Worm (Caenorhabditis elegans) whole organism, mixed stage, embryonic: ENCODE results near the gene tag-180.

Experiments
- M03D4.4 ChIP-seq: sonication (generic microtip); optimal IDR thresholded peaks from 2 replicates; lab custom pipeline; 2017; ENCODE audit warnings: mild to moderate bottlenecking, missing genetic modification characterization, missing compliant biosample characterization
- bed-3 ChIP-seq: fragments of 200-800 bp; sonication (Bioruptor generic); optimal IDR thresholded peaks from 3 replicates; lab custom pipeline; 2018; ENCODE audit warnings: mild to moderate bottlenecking, missing genetic modification characterization, moderate library complexity, missing compliant biosample characterization
- blmp-1 ChIP-seq: fragments of 150-350 bp; optimal IDR thresholded peaks from 2 replicates; lab custom pipeline; 2014; ENCODE audit warnings: missing biosample characterization, missing genetic modification characterization
- ceh-39 ChIP-seq: fragments of 150-350 bp; optimal IDR thresholded peaks from 2 replicates; lab custom pipeline; 2014; ENCODE audit warnings: missing biosample characterization, missing genetic modification characterization
- ceh-43 ChIP-seq: fragments of 200-800 bp; sonication (Bioruptor generic); optimal IDR thresholded peaks from 2 replicates; lab custom pipeline; 2018; ENCODE audit warnings: mild to moderate bottlenecking, missing genetic modification characterization, moderate library complexity, missing compliant biosample characterization
- ceh-83 ChIP-seq: fragments of 200-800 bp; sonication (Bioruptor generic); optimal IDR thresholded peaks from 2 replicates; lab custom pipeline; 2018; ENCODE audit warnings: mild to moderate bottlenecking, missing genetic modification characterization, missing compliant biosample characterization
- ces-1 ChIP-seq: fragments of 150-350 bp; optimal IDR thresholded peaks from 2 replicates; lab custom pipeline; 2014; ENCODE audit warnings: missing biosample characterization, missing genetic modification reagents, missing genetic modification characterization
- cnd-1 ChIP-seq: fragments of 200-800 bp; sonication (Bioruptor generic); optimal IDR thresholded peaks from 2 replicates; lab custom pipeline; 2018; ENCODE audit warnings: mild to moderate bottlenecking, missing genetic modification characterization, missing compliant biosample characterization
- drap-1 ChIP-seq: fragments of 200-800 bp; sonication (Bioruptor generic); optimal IDR thresholded peaks from 3 replicates; lab custom pipeline; 2018; ENCODE audit warnings: mild to moderate bottlenecking, missing genetic modification characterization, missing compliant biosample characterization
- elt-1 ChIP-seq: sonication (generic microtip); optimal IDR thresholded peaks from 2 replicates; lab custom pipeline; 2017; ENCODE audit warnings: missing genetic modification characterization, mild to moderate bottlenecking, missing compliant biosample characterization, antibody characterized with exemption, moderate library complexity, borderline replicate concordance; ENCODE audit not compliant: insufficient read depth
- elt-3 ChIP-seq: fragments of 150-350 bp; optimal IDR thresholded peaks from 2 replicates; lab custom pipeline; 2014; ENCODE audit warnings: missing biosample characterization, missing genetic modification characterization
- flh-1 ChIP-seq: fragments of 200-800 bp; sonication (Bioruptor generic); optimal IDR thresholded peaks from 2 replicates; lab custom pipeline; 2018; ENCODE audit warnings: mild to moderate bottlenecking, missing genetic modification characterization, moderate library complexity, missing compliant biosample characterization
- ham-2 ChIP-seq: fragments of 200-800 bp; sonication (Bioruptor generic); optimal IDR thresholded peaks from 2 replicates; lab custom pipeline; 2018; ENCODE audit warnings: mild to moderate bottlenecking, missing genetic modification characterization, missing compliant biosample characterization
- hlh-1 ChIP-seq: fragments of 150-350 bp; optimal IDR thresholded peaks from 2 replicates; lab custom pipeline; 2014; ENCODE audit warnings: missing biosample characterization, missing genetic modification reagents, missing genetic modification characterization
- lin-13 ChIP-seq: fragments of 150-350 bp; optimal IDR thresholded peaks from 2 replicates; lab custom pipeline; 2014; ENCODE audit warnings: missing biosample characterization, missing genetic modification characterization
- lin-32 ChIP-seq: fragments of 200-800 bp; sonication (Bioruptor generic); optimal IDR thresholded peaks from 2 replicates; lab custom pipeline; 2018; ENCODE audit warnings: mild to moderate bottlenecking, missing genetic modification characterization, missing compliant biosample characterization
- lsy-2 ChIP-seq: fragments of 150-350 bp; optimal IDR thresholded peaks from 2 replicates; lab custom pipeline; 2014; ENCODE audit warnings: missing biosample characterization, missing genetic modification characterization
- mab-5 ChIP-seq: fragments of 150-350 bp; optimal IDR thresholded peaks from 2 replicates; lab custom pipeline; 2014; ENCODE audit warnings: missing biosample characterization, missing genetic modification characterization
- mep-1 ChIP-seq: fragments of 150-350 bp; optimal IDR thresholded peaks from 2 replicates; lab custom pipeline; 2017; ENCODE audit warnings: missing biosample characterization, missing genetic modification reagents, missing genetic modification characterization, inconsistent platforms
- mls-2 ChIP-seq: sonication (generic microtip); optimal IDR thresholded peaks from 2 replicates; lab custom pipeline; 2016; ENCODE audit warnings: mild to moderate bottlenecking, missing genetic modification characterization, moderate library complexity, missing compliant biosample characterization
- nhr-12 ChIP-seq: fragments of 150-350 bp; optimal IDR thresholded peaks from 2 replicates; lab custom pipeline; 2014; ENCODE audit warnings: missing biosample characterization, missing genetic modification characterization
- nhr-2 ChIP-seq: fragments of 150-350 bp; optimal IDR thresholded peaks from 2 replicates; lab custom pipeline; 2014; ENCODE audit warnings: missing biosample characterization, missing genetic modification characterization
- nhr-237 ChIP-seq: fragments of 150-350 bp; optimal IDR thresholded peaks from 2 replicates; lab custom pipeline; 2014; ENCODE audit warnings: missing biosample characterization, missing genetic modification characterization
- nhr-28 ChIP-seq: fragments of 150-350 bp; optimal IDR thresholded peaks from 2 replicates; lab custom pipeline; 2014; ENCODE audit warnings: missing biosample characterization, missing genetic modification characterization
- nhr-76 ChIP-seq: sonication (generic microtip); optimal IDR thresholded peaks from 2 replicates; lab custom pipeline; 2017; ENCODE audit warnings: missing biosample characterization, missing genetic modification characterization
- pha-4 ChIP-seq: fragments of 150-350 bp; optimal IDR thresholded peaks from 2 replicates; lab custom pipeline; 2018; ENCODE audit warnings: missing biosample characterization, missing genetic modification reagents, missing genetic modification characterization
- sem-2 ChIP-seq: fragments of 200-800 bp; sonication (Bioruptor generic); optimal IDR thresholded peaks from 2 replicates; lab custom pipeline; 2018; ENCODE audit warnings: mild to moderate bottlenecking, missing genetic modification characterization, missing compliant biosample characterization
- snpc-4 ChIP-seq: fragments of 150-350 bp; optimal IDR thresholded peaks from 2 replicates; lab custom pipeline; 2014; ENCODE audit warnings: missing biosample characterization, missing genetic modification characterization
- sptf-1 ChIP-seq: sonication (generic microtip); optimal IDR thresholded peaks from 2 replicates; lab custom pipeline; 2017; ENCODE audit warnings: mild to moderate bottlenecking, missing genetic modification characterization, moderate library complexity, missing compliant biosample characterization
- tbx-8 ChIP-seq: fragments of 200-800 bp; sonication (Bioruptor generic); optimal IDR thresholded peaks from 2 replicates; lab custom pipeline; 2018; ENCODE audit warnings: mild to moderate bottlenecking, missing genetic modification characterization, moderate library complexity, missing compliant biosample characterization
- unc-120 ChIP-seq: sonication (generic microtip); optimal IDR thresholded peaks from 2 replicates; lab custom pipeline; 2017; ENCODE audit warnings: missing genetic modification characterization, missing compliant biosample characterization; ENCODE audit not compliant: poor library complexity, severe bottlenecking
- unc-39 ChIP-seq: fragments of 150-350 bp; optimal IDR thresholded peaks from 2 replicates; lab custom pipeline; 2014; ENCODE audit warnings: missing biosample characterization, missing genetic modification characterization
- unc-62 ChIP-seq: fragments of 150-350 bp; optimal IDR thresholded peaks from 2 replicates; lab custom pipeline; 2014; ENCODE audit warnings: missing biosample characterization, missing genetic modification reagents, missing genetic modification characterization
- zip-8 ChIP-seq: fragments of 150-350 bp; optimal IDR thresholded peaks from 2 replicates; lab custom pipeline; 2014; ENCODE audit warnings: missing biosample characterization, missing genetic modification characterization
- ztf-11 ChIP-seq: fragments of 150-350 bp; optimal IDR thresholded peaks from 2 replicates; lab custom pipeline; 2014; ENCODE audit warnings: missing biosample characterization, missing genetic modification characterization

The tag-180 gene

ce11 chrII:11301059-11301458, 28.2 kb downstream of the tag-180 start, which contains the start of gene raga-1:
TSS of gene raga-1 (plus strand) at chrII:11301359.
- no peak for TF ChIP-seq nhr-12 (tag; lab: Kevin White, UChicago)
- TF ChIP-seq zip-8: no peak
- no peak for TF ChIP-seq sptf-1 (tag; lab: Kevin White, UChicago)
- no peak for TF ChIP-seq M03D4.4
- TF ChIP-seq elt-1 (tag; lab: Kevin White, UChicago): no peak
- no peak for TF ChIP-seq nhr-2 (tag; lab: Kevin White, UChicago)
- no peak for TF ChIP-seq mep-1
- no peak for TF ChIP-seq pha-4 (tag; lab: Kevin White, UChicago)
- TF ChIP-seq ceh-39 (tag; lab: Kevin White, UChicago): no peak
- no peak for TF ChIP-seq nhr-76 (tag; lab: Kevin White, UChicago)
- no peak for TF ChIP-seq unc-120 (tag; lab: Kevin White, UChicago)
- TF ChIP-seq lin-32 (GFP tag; lab: Kevin White, UChicago): no peak
- TF ChIP-seq lsy-2 (tag; lab: Kevin White, UChicago): no peak
- TF ChIP-seq ztf-11 (tag; lab: Kevin White, UChicago): no peak
- TF ChIP-seq, all 35 proteins: peak for 0

- TF ChIP-seq M03D4.4: no peak
- TF ChIP-seq ceh-83 (GFP tag; lab: Kevin White, UChicago): no peak
- no peak for TF ChIP-seq tbx-8 (GFP tag; lab: Kevin White, UChicago)
- TF ChIP-seq elt-3 (tag; lab: Kevin White, UChicago): no peak
- TF ChIP-seq mab-5 (tag; lab: Kevin White, UChicago): no peak
- peak; percentile 80 for TF ChIP-seq zip-8
- TF ChIP-seq nhr-12 (tag; lab: Kevin White, UChicago): no peak
- TF ChIP-seq cnd-1 (tag; lab: Kevin White, UChicago): no peak
- TF ChIP-seq hlh-1: no peak
- TF ChIP-seq snpc-4 (tag; lab: Kevin White, UChicago): no peak
- TF ChIP-seq flh-1 (GFP tag; lab: Kevin White, UChicago): no peak
- no peak for TF ChIP-seq nhr-2 (tag; lab: Kevin White, UChicago)
- TF ChIP-seq ham-2 (GFP tag; lab: Kevin White, UChicago): no peak
- peak; percentile 21 for TF ChIP-seq nhr-237 (tag; lab: Kevin White, UChicago)
These were observed 32.0 kb downstream of the tag-180 start, which contains the start of gene saps-1 for ce11 chrII:11297217-11297738. TSS of gene saps-1 (plus strand) at chrII:11297688.

- no peak for TF ChIP-seq nhr-2 (tag; lab: Kevin White, UChicago)
- no peak for TF ChIP-seq mab-5 (tag; lab: Kevin White, UChicago)
- peak; percentile 68 for TF ChIP-seq lsy-2 (tag; lab: Kevin White, UChicago)
- peak; percentile 0 for TF ChIP-seq unc-120 (tag; lab: Kevin White, UChicago)
- no peak for TF ChIP-seq ceh-43 (GFP tag; lab: Kevin White, UChicago)
- TF ChIP-seq zip-8: no peak
- no peak for TF ChIP-seq nhr-76 (tag; lab: Kevin White, UChicago)
- TF ChIP-seq elt-1 (tag; lab: Kevin White, UChicago): no peak
- TF ChIP-seq ceh-83 (GFP tag; lab: Kevin White, UChicago): no peak
- TF ChIP-seq unc-62 (GFP tag; lab: Kevin White, UChicago): no peak
- TF ChIP-seq snpc-4 (tag; lab: Kevin White, UChicago): no peak
- peak; percentile 19 for TF ChIP-seq sptf-1 (tag; lab: Kevin White, UChicago)
- TF ChIP-seq hlh-1: peak; percentile 32
- TF ChIP-seq flh-1 (GFP tag; lab: Kevin White, UChicago): no peak
- TF ChIP-seq M03D4.4: no peak
- peak; percentile 8 for TF ChIP-seq drap-1 (GFP tag; lab: Kevin White, UChicago)
- no peak for TF ChIP-seq nhr-12 (tag; lab: Kevin White, UChicago)
- TF ChIP-seq lin-13: peak; percentile 31
- peak; percentile 80 for TF ChIP-seq mep-1
- TF ChIP-seq nhr-28 (tag; lab: Kevin White, UChicago): no peak
- TF ChIP-seq nhr-237 (tag; lab: Kevin White, UChicago): peak; percentile 54
- peak; percentile 19 for TF ChIP-seq pha-4 (tag; lab: Kevin White, UChicago)
- no peak for TF ChIP-seq ham-2 (GFP tag; lab: Kevin White, UChicago)
- TF ChIP-seq cnd-1 (tag; lab: Kevin White, UChicago): no peak
- no peak for TF ChIP-seq bed-3 (GFP tag; lab: Kevin White, UChicago)
- no peak for TF ChIP-seq tbx-8 (GFP tag; lab: Kevin White, UChicago)
- no peak for TF ChIP-seq ceh-39 (tag; lab: Kevin White, UChicago)
- no peak for TF ChIP-seq lin-32 (GFP tag; lab: Kevin White, UChicago)
- TF ChIP-seq mls-2 (tag; lab: Kevin White, UChicago): no peak
- no peak for TF ChIP-seq sem-2
- no peak for TF ChIP-seq ces-1 (GFP tag; lab: Kevin White, UChicago)
- no peak for TF ChIP-seq elt-3 (tag; lab: Kevin White, UChicago)
- no peak for TF ChIP-seq blmp-1 (tag; lab: Kevin White, UChicago)
- TF ChIP-seq unc-39 (tag; lab: Kevin White, UChicago): no peak
- TF ChIP-seq ztf-11 (tag; lab: Kevin White, UChicago): no peak
These were observed 35.8 kb downstream of the tag-180 start, which contains the start of gene C47G2.4 for ce11 chrII:11293433-11293832. TSS of gene C47G2.4 (minus strand) at chrII:11293606.
